Worm (Caenorhabditis elegans) whole organism, L2 larva: Measurements from ENCODE around the gene E01G4.3.

Source experiments
- C34F6.9 ChIP-seq: fragments of 150-350 bp; optimal IDR thresholded peaks from 2 replicates; lab custom pipeline; 2014; ENCODE audit warnings: missing biosample characterization, missing genetic modification characterization
- Y55F3AM.14 ChIP-seq: fragments of 200-800 bp; sonication (Bioruptor generic); optimal IDR thresholded peaks from 2 replicates; lab custom pipeline; 2018; ENCODE audit warnings: mild to moderate bottlenecking, missing genetic modification characterization, missing compliant biosample characterization
- ZK546.5 ChIP-seq: sonication (generic microtip); optimal IDR thresholded peaks from 2 replicates; lab custom pipeline; 2017; ENCODE audit warnings: missing biosample characterization, missing genetic modification characterization
- alr-1 ChIP-seq: fragments of 150-350 bp; optimal IDR thresholded peaks from 2 replicates; lab custom pipeline; 2014; ENCODE audit warnings: missing biosample characterization, missing genetic modification characterization
- aly-2 ChIP-seq: fragments of 150-350 bp; optimal IDR thresholded peaks from 2 replicates; lab custom pipeline; 2014; ENCODE audit warnings: missing biosample characterization, missing genetic modification characterization
- ama-1 ChIP-seq: fragments of 150-350 bp; optimal IDR thresholded peaks from 2 replicates; lab custom pipeline; 2018; ENCODE audit warnings: inconsistent platforms
- blmp-1 ChIP-seq: sonication (generic microtip); optimal IDR thresholded peaks from 2 replicates; lab custom pipeline; 2017; ENCODE audit warnings: missing genetic modification characterization, mild to moderate bottlenecking, missing compliant biosample characterization, antibody characterized with exemption, moderate library complexity; ENCODE audit not compliant: insufficient read depth
- ceh-82 ChIP-seq: fragments of 150-350 bp; optimal IDR thresholded peaks from 2 replicates; lab custom pipeline; 2014; ENCODE audit warnings: missing biosample characterization, missing genetic modification characterization
- crh-2 ChIP-seq: sonication (generic microtip); optimal IDR thresholded peaks from 2 replicates; lab custom pipeline; 2017; ENCODE audit warnings: missing biosample characterization, missing genetic modification characterization
- dmd-4 ChIP-seq: sonication (generic microtip); optimal IDR thresholded peaks from 2 replicates; lab custom pipeline; 2017; ENCODE audit warnings: missing biosample characterization, missing genetic modification characterization
- egl-27 ChIP-seq: sonication (generic microtip); optimal IDR thresholded peaks from 3 replicates; lab custom pipeline; 2017; ENCODE audit warnings: missing biosample characterization, missing genetic modification reagents, missing genetic modification characterization
- elt-3 ChIP-seq: sonication (generic microtip); optimal IDR thresholded peaks from 2 replicates; lab custom pipeline; 2017; ENCODE audit warnings: missing biosample characterization, missing genetic modification characterization
- gmeb-1 ChIP-seq: fragments of 150-350 bp; optimal IDR thresholded peaks from 2 replicates; lab custom pipeline; 2014; ENCODE audit warnings: missing biosample characterization, missing genetic modification characterization
- lin-13 ChIP-seq: fragments of 150-350 bp; optimal IDR thresholded peaks from 2 replicates; lab custom pipeline; 2014; ENCODE audit warnings: missing biosample characterization, missing genetic modification reagents, missing genetic modification characterization
- lin-39 ChIP-seq: fragments of 150-350 bp; optimal IDR thresholded peaks from 2 replicates; lab custom pipeline; 2014; ENCODE audit warnings: missing biosample characterization, missing genetic modification reagents, missing genetic modification characterization
- mab-5 ChIP-seq: fragments of 150-350 bp; optimal IDR thresholded peaks from 2 replicates; lab custom pipeline; 2014; ENCODE audit warnings: missing biosample characterization, missing genetic modification characterization
- mbf-1 ChIP-seq: sonication (generic microtip); optimal IDR thresholded peaks from 2 replicates; lab custom pipeline; 2017; ENCODE audit warnings: missing biosample characterization, missing genetic modification characterization
- nhr-10 ChIP-seq: sonication (generic microtip); optimal IDR thresholded peaks from 2 replicates; lab custom pipeline; 2017; ENCODE audit warnings: missing biosample characterization, missing genetic modification characterization
- nhr-11 ChIP-seq: fragments of 150-350 bp; optimal IDR thresholded peaks from 2 replicates; lab custom pipeline; 2014; ENCODE audit warnings: missing biosample characterization, missing genetic modification characterization
- nhr-21 ChIP-seq: fragments of 150-350 bp; optimal IDR thresholded peaks from 2 replicates; lab custom pipeline; 2014; ENCODE audit warnings: missing biosample characterization, missing genetic modification characterization
- nhr-23 ChIP-seq: fragments of 150-350 bp; optimal IDR thresholded peaks from 2 replicates; lab custom pipeline; 2014; ENCODE audit warnings: missing biosample characterization, missing genetic modification reagents, missing genetic modification characterization
- nhr-6 ChIP-seq: fragments of 150-350 bp; optimal IDR thresholded peaks from 2 replicates; lab custom pipeline; 2014; ENCODE audit warnings: missing biosample characterization, missing genetic modification characterization
- sem-4 ChIP-seq: fragments of 150-350 bp; optimal IDR thresholded peaks from 2 replicates; lab custom pipeline; 2014; ENCODE audit warnings: missing biosample characterization, missing genetic modification reagents, missing genetic modification characterization
- skn-1 ChIP-seq: sonication (generic microtip); optimal IDR thresholded peaks from 2 replicates; lab custom pipeline; 2017; ENCODE audit warnings: missing biosample characterization, missing genetic modification characterization
- sma-3 ChIP-seq: sonication (generic microtip); optimal IDR thresholded peaks from 2 replicates; lab custom pipeline; 2016; ENCODE audit warnings: missing genetic modification reagents, missing genetic modification characterization, missing compliant biosample characterization
- sma-9 ChIP-seq, 2 experiments: fragments of 150-350 bp in 1 of 2; sonication (generic microtip) in 1 of 2; optimal IDR thresholded peaks; 2 replicates each; lab custom pipeline; 2014 to 2016; ENCODE audit warnings: missing genetic modification characterization in 2 of 2, mild to moderate bottlenecking in 1 of 2, missing biosample characterization in 1 of 2, missing compliant biosample characterization in 1 of 2, missing genetic modification reagents in 1 of 2, moderate library complexity in 1 of 2
- unc-39 ChIP-seq: fragments of 150-350 bp; optimal IDR thresholded peaks from 2 replicates; lab custom pipeline; 2014; ENCODE audit warnings: missing biosample characterization, missing genetic modification characterization
- unc-55 ChIP-seq: fragments of 150-350 bp; sonication (generic microtip); optimal IDR thresholded peaks from 3 replicates; lab custom pipeline; 2014; ENCODE audit warnings: missing biosample characterization, missing genetic modification reagents, missing genetic modification characterization
- unc-62 ChIP-seq: fragments of 150-350 bp; optimal IDR thresholded peaks from 2 replicates; lab custom pipeline; 2014; ENCODE audit warnings: missing biosample characterization, missing genetic modification reagents, missing genetic modification characterization
- zag-1 ChIP-seq: fragments of 150-350 bp; optimal IDR thresholded peaks from 2 replicates; lab custom pipeline; 2014; ENCODE audit warnings: missing biosample characterization, missing genetic modification characterization
- ztf-1 ChIP-seq: fragments of 200-800 bp; sonication (Bioruptor generic); conservative IDR thresholded peaks from 2 replicates; pipeline ENCODE4 v1.3.6; 2022; ENCODE audit warnings: missing genetic modification characterization, missing compliant biosample characterization
- ztf-11 ChIP-seq: sonication (generic microtip); optimal IDR thresholded peaks from 2 replicates; lab custom pipeline; 2017; ENCODE audit warnings: missing biosample characterization, missing genetic modification characterization

Gene E01G4.3

DNA sequence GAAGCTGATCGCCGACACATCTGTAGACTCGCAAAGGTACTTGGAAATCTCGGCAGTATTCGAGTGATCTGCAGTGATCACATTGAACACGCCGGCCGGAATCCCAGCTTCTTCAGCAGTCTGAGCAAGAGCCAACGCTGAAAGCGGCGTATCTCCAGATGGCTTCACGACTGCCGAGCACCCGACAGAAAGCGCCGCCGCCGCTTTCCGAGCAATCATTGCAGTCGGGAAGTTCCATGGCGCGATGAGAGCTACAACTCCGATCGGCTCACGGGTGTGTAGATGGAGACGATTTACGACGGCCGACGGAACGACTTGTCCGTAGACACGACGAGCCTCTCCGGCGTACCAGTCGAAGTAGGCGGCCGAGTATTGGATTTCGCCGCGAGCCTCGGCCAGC lies 20.5 kb upstream of the E01G4.3 start:
- TF ChIP-seq egl-27 (tag; lab: Kevin White, UChicago) (no peak), sma-3 (GFP tag; lab: Kevin White, UChicago) (no peak), ceh-82 (tag; lab: Kevin White, UChicago) (no peak), lin-39 (tag; lab: Kevin White, UChicago) (no peak), zag-1 (tag; lab: Kevin White, UChicago) (no peak), lin-13 (no peak)
- TF ChIP-seq, all 48 proteins: peak for 0

DNA sequence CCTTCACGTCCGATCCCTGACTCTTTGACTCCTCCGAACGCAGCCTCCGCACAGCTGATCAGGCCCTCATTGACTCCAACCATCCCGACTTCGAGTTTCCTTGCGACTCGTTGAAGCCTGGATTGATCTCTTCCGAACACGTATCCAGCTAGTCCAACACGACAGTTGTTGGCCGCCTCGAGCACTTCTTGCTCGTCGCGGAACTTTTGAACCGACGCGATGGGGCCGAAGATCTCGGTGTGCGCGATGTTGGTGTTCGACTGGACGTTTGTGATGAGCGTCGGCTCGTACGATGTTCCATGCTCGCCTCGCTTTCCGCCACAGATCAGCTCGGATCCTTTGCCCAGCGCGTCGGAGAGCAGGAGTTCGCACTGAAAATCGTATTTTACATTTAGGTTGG lies 18.2 kb upstream of the E01G4.3 start:
- no peak for TF ChIP-seq mbf-1 (tag; lab: Kevin White, UChicago)
- no peak for TF ChIP-seq blmp-1 (tag; lab: Kevin White, UChicago)
- no peak for TF ChIP-seq nhr-6
- no peak for TF ChIP-seq ztf-11 (tag; lab: Kevin White, UChicago)
- TF ChIP-seq ama-1 (lab: Kevin White, UChicago) = no peak
- no peak for TF ChIP-seq crh-2 (tag; lab: Kevin White, UChicago)
- no peak for TF ChIP-seq sem-4 (tag; lab: Kevin White, UChicago)
- TF ChIP-seq aly-2 = no peak
- no peak for TF ChIP-seq sma-3 (GFP tag; lab: Kevin White, UChicago)

DNA sequence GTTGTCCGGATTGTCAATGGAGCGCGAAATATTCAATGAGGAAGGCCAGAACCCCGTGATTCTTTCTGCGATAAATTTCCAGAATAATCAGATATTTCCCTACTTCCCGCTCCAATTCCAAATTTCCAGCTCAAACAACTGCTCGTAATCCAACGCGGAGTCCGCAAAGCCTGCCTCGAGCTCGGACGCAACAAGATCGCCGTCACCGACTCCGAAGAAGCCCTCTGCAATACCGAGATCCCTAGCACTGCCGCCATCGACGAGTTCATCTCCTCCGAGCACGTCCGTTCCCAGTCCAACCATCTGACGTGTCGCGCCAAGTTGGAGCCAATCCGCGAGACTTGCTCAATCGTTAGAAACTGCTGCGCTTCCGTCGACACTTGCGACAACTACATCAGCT lies 15.7 kb upstream of the E01G4.3 start:
- no peak for TF ChIP-seq nhr-23 (tag; lab: Kevin White, UChicago)
- TF ChIP-seq unc-62 (GFP tag; lab: Kevin White, UChicago) = no peak
- TF ChIP-seq mbf-1 (tag; lab: Kevin White, UChicago) = no peak
- no peak for TF ChIP-seq gmeb-1 (tag; lab: Kevin White, UChicago)
- no peak for TF ChIP-seq sma-3 (GFP tag; lab: Kevin White, UChicago)
- no peak for TF ChIP-seq ceh-82 (tag; lab: Kevin White, UChicago)
- TF ChIP-seq dmd-4 (tag; lab: Kevin White, UChicago) = no peak
- no peak for TF ChIP-seq ztf-1 (GFP tag; lab: Robert Waterston, UW)
- TF ChIP-seq nhr-10 (tag; lab: Kevin White, UChicago) = no peak
- TF ChIP-seq unc-39 (tag; lab: Kevin White, UChicago) = no peak
- TF ChIP-seq skn-1 (tag; lab: Kevin White, UChicago) = no peak
- no peak for TF ChIP-seq sem-4 (tag; lab: Kevin White, UChicago)
- TF ChIP-seq nhr-21 (tag; lab: Kevin White, UChicago) = no peak
- TF ChIP-seq C34F6.9 (tag; lab: Kevin White, UChicago) = no peak
- TF ChIP-seq nhr-11 (tag; lab: Kevin White, UChicago) = no peak

DNA sequence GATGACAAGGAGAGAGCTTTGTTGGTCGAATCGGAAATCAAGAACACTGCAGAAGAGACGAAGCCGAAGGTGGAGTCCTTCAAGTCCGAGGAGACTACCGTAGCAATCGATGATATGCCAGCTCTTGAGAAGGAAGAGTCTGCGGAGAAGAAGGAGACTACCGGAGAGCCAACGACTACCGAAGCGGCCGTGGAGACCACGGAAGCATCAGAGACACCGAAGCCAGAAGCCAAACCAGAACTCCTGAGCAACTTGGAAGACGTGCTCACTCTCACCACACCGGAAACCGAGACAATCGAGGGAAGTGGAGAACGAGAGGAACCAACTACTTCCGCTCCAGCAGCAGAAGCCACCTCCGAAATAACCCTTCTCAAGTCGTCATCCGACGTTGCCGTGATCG lies 14.7 kb upstream of the E01G4.3 start:
- no peak for TF ChIP-seq mab-5
- no peak for TF ChIP-seq crh-2 (tag; lab: Kevin White, UChicago)
- TF ChIP-seq sma-9 (GFP tag; optimal IDR thresholded peaks at IDR 0.05; lab: Kevin White, UChicago) = no peak
- TF ChIP-seq sma-9 (tag; optimal IDR thresholded peaks at IDR 0.05; lab: Kevin White, UChicago) = no peak
- TF ChIP-seq alr-1 (tag; lab: Kevin White, UChicago) = no peak
- no peak for TF ChIP-seq blmp-1 (tag; lab: Kevin White, UChicago)
- TF ChIP-seq unc-55 (GFP tag; lab: Kevin White, UChicago) = no peak
- TF ChIP-seq ZK546.5 (tag; lab: Kevin White, UChicago) = no peak
- no peak for TF ChIP-seq aly-2
- TF ChIP-seq nhr-6 = no peak
- TF ChIP-seq elt-3 (tag; lab: Kevin White, UChicago) = no peak

DNA sequence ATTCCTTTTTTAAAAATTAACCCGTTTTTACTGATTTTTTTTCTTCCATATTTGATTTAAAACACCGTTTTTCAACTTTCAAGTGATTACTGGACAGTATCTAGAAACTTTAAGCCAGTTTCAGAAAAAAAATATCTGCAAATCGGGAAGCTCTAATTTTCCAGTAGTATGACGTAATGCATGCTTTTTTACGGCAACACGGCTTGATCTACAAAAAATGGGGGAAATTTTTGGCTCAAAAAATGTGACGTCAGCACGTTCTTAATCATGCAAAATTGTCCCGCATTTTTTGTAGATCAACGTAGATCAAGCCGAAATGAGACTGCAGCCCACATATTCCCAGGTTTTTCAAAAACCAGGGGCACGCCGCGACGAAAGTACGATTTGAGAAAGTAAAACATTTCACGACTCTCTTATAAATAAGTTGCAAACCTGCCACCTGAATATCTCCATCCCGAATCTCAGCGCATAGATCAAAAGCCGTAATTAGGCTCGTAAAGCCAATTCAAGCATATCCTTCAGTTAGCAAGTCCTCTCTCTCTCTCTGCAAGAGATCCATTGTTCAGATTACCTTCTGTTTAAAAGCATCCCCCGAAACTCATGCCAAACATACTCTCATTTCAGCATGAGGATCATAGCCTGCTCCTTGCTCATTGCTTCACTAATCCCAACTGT lies 12.5 kb upstream of the E01G4.3 start, which contains the start of gene E01G4.6:
Gene E01G4.6 (plus strand): TSS at position 625 of the 675 bp plus-strand sequence.
- TF ChIP-seq Y55F3AM.14 (no peak), elt-3 (tag; lab: Kevin White, UChicago) (no peak)
